Worm (Caenorhabditis elegans): ENCODE measurements around the gene athp-2.

DNA sequence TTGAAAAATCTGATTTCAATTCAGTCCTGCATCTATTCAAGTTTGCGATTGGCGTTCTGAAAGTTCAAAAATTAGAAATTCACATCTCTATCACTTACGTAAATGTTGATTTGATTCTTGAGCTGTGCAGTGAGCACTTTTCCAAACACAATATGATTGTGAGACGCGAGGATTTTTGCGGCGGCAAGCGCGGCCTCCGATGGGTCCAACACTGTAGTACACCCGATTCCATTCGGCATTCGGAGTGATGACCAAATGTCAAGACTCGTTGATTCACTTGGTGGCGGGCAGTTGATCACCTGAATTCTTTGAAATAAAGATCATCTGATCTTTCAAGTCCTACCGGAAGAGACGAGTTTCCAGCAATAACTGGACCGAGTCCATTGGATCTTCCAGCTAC is 29.7 kb downstream of the athp-2 start:
- TF ChIP-seq ces-1 (GFP tag; optimal IDR thresholded peaks at IDR 0.05): no peak
- TF ChIP-seq mdl-1 (tag; optimal IDR thresholded peaks at IDR 0.05): no peak
- TF ChIP-seq tra-1 (GFP tag; IDR thresholded peaks at IDR 0.05): no peak
- no peak for TF ChIP-seq nhr-6 (tag; optimal IDR thresholded peaks at IDR 0.05)
- TF ChIP-seq mes-2 (tag; optimal IDR thresholded peaks at IDR 0.05; ENCODE audit: poor library complexity, severe bottlenecking): no peak
- no peak for TF ChIP-seq jun-1 (tag; optimal IDR thresholded peaks at IDR 0.05)
- no peak for TF ChIP-seq lin-13 (GFP tag; optimal IDR thresholded peaks at IDR 0.05)
- TF ChIP-seq nhr-77 (tag; optimal IDR thresholded peaks at IDR 0.05): no peak
- no peak for TF ChIP-seq mdt-29 (GFP tag; IDR thresholded peaks at IDR 0.05)
- no peak for TF ChIP-seq ztf-11 (tag; optimal IDR thresholded peaks at IDR 0.05)
- no peak for TF ChIP-seq spr-3 (GFP tag; optimal IDR thresholded peaks at IDR 0.05)

All from whole organism, L4 larva.